Fruit fly (Drosophila melanogaster) whole organism, pupa: Measurements from ENCODE around the gene ifc.

ENCODE experiments used
- CG12605 ChIP-seq: fragments of 200-800 bp; sonication (Bioruptor generic); IDR thresholded peaks from 2 replicates; pipeline ENCODE4 v1.3.6; 2022; ENCODE audit warnings: missing biosample characterization, missing genetic modification characterization
- CG14655 ChIP-seq: fragments of 200-800 bp; sonication (Bioruptor generic); optimal IDR thresholded peaks from 3 replicates; lab custom pipeline; 2017; ENCODE audit warnings: mild to moderate bottlenecking, missing biosample characterization, missing genetic modification reagents, missing genetic modification characterization
- CG15710 ChIP-seq: fragments of 200-800 bp; sonication (Bioruptor generic); optimal IDR thresholded peaks from 2 replicates; lab custom pipeline; 2018; ENCODE audit warnings: missing biosample characterization, mild to moderate bottlenecking, missing genetic modification characterization, moderate library complexity
- CG34367 ChIP-seq: fragments of 200-800 bp; sonication (Bioruptor generic); optimal IDR thresholded peaks from 2 replicates; lab custom pipeline; 2018; ENCODE audit warnings: missing biosample characterization, mild to moderate bottlenecking, missing genetic modification characterization
- CG4496 ChIP-seq: fragments of 200-800 bp; sonication (Bioruptor generic); IDR thresholded peaks from 3 replicates; pipeline ENCODE4 v1.3.6; 2022; ENCODE audit warnings: missing biosample characterization, missing genetic modification characterization
- CG8159 ChIP-seq: fragments of 200-800 bp; sonication (Bioruptor generic); optimal IDR thresholded peaks from 3 replicates; lab custom pipeline; 2018; ENCODE audit warnings: missing biosample characterization, mild to moderate bottlenecking, missing genetic modification characterization, moderate library complexity
- D1 ChIP-seq: fragments of 200-800 bp; sonication (Bioruptor generic); optimal IDR thresholded peaks from 2 replicates; lab custom pipeline; 2018; ENCODE audit warnings: missing biosample characterization, mild to moderate bottlenecking, missing genetic modification characterization, moderate library complexity
- Ets98B ChIP-seq: fragments of 200-800 bp; sonication (Bioruptor generic); IDR thresholded peaks from 2 replicates; pipeline ENCODE4 v1.3.6; 2022; ENCODE audit warnings: missing biosample characterization, missing genetic modification characterization
- Pif1B ChIP-seq: fragments of 200-800 bp; sonication (Bioruptor generic); optimal IDR thresholded peaks from 3 replicates; lab custom pipeline; 2016; ENCODE audit warnings: missing biosample characterization, missing genetic modification characterization
- Snoo ChIP-seq: fragments of 200-800 bp; sonication (Bioruptor generic); optimal IDR thresholded peaks from 3 replicates; lab custom pipeline; 2017; ENCODE audit warnings: missing biosample characterization, mild to moderate bottlenecking, missing genetic modification characterization, inconsistent platforms
- gl ChIP-seq: fragments of 200-800 bp; sonication (Bioruptor generic); optimal IDR thresholded peaks from 2 replicates; lab custom pipeline; 2018; ENCODE audit warnings: missing biosample characterization, mild to moderate bottlenecking, missing genetic modification characterization

DNA sequence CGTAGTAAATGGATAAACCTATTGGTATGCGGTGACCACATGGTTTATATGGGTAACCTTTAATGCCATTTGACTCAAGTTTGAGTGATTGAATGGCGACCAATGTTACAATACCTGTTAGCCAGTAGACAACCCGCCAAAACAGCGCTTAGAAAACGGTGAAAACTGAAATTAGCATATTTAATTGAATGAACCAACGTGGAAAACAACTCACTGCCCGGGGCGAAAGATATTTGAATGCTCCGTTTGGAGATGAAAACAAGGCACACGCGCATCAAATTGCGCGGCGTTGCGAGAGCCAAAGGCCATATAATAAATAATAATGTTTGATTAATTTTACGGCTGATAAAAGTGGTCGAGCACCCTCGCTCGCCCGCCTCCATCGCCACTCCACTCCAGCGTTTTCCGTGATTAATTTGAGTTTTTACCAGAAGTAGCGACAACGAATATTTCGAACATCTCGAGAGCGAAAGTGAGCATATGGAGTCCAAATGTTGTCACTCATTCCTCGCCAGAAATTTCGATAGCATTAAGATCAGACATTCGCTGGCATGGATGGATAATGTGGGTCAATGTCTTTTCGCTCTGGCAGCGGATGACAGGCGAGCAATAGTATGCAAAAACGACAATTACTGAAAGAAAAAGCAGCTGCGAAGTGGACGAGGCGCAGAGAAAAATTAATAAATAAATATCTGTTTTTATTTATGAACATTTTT is 14.9 kb upstream of the ifc start:
- no peak for TF ChIP-seq Ets98B (GFP tag; lab: Robert Waterston, UW)
- TF ChIP-seq Pif1B (GFP tag; lab: Kevin White, UChicago), result no peak
- no peak for TF ChIP-seq CG12605 (GFP tag; lab: Robert Waterston, UW)
- TF ChIP-seq CG8159 (tag; lab: Kevin White, UChicago), result no peak
- TF ChIP-seq CG4496, result no peak
- no peak for TF ChIP-seq gl (tag; lab: Kevin White, UChicago)
- no peak for TF ChIP-seq Snoo (tag; lab: Kevin White, UChicago)
- TF ChIP-seq CG14655 (GFP tag; lab: Kevin White, UChicago), result no peak
- TF ChIP-seq CG34367 (tag; lab: Kevin White, UChicago), result no peak
- no peak for TF ChIP-seq CG15710
- TF ChIP-seq D1 (tag; lab: Kevin White, UChicago), result no peak
